Worm (Caenorhabditis elegans): Measurements from ENCODE around the gene tofu-2.

DNA sequence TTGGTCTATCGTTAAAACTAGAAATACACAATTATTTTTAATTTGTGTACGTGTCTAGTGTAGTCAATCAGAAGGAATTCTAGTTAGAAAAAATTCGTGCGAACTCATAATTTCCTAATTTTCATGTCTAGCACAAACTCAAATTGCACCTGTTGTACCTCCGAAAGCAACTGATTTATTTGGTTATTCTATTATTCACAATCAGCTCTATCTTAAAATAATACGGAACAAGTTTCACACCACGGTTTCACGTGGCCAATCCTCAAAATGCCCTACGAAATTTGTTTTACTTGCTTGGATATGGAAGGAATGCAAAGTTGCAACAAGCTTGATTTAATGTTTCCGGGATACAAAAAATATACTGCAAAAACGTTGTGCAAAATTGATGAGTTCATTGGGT lies 38.4 kb downstream of the tofu-2 start, which contains the start of gene srw-127:
- TF ChIP-seq nhr-76 (tag; optimal IDR thresholded peaks at IDR 0.05) (no peak), fos-1 (tag; optimal IDR thresholded peaks at IDR 0.05) (no peak), lin-35 (GFP tag; optimal IDR thresholded peaks at IDR 0.05) (no peak), irx-1 (tag; optimal IDR thresholded peaks at IDR 0.05) (no peak), nhr-85 (tag) (no peak)

Measured in whole organism, L1 larva.